Worm (Caenorhabditis elegans): ENCODE data around the gene F13H6.5.

DNA sequence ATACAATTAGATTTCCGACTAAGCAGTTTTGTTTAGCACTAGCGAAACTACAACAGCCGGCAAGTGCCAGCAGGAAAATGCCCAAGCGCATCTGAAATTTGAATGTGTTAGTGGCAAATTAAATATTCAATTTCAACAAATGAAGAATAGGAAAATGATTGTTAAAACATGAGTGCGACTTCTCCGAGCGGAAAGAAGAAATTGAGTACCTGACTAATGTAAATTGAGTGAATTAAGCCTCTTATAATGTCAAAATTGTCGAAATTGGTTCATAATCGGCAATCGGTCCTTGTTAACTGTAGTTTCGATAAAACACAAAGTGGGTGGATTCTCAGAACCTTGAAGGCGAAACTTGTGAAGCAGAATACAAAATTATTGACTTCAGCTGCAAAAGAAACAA is 25.1 kb upstream of the F13H6.5 start, which contains the start of gene gfi-1:
- TF ChIP-seq med-1 (GFP tag; optimal IDR thresholded peaks at IDR 0.05; ENCODE audit: insufficient read depth): no peak
- TF ChIP-seq flt-1 (GFP tag; IDR thresholded peaks at IDR 0.05): no peak
- TF ChIP-seq tab-1 (GFP tag; IDR thresholded peaks at IDR 0.05): no peak
- TF ChIP-seq klf-2 (GFP tag; conservative IDR thresholded peaks at IDR 0.05): no peak
- no peak for TF ChIP-seq ref-1 (GFP tag; conservative IDR thresholded peaks at IDR 0.05)
- TF ChIP-seq T22C8.4 (GFP tag; IDR thresholded peaks at IDR 0.05): no peak
- no peak for TF ChIP-seq ztf-23 (GFP tag; IDR thresholded peaks at IDR 0.05)
